Fruit fly (Drosophila melanogaster) whole organism, prepupa: ENCODE measurements around the gene CG12784.

Experiments
- Blimp-1 ChIP-seq: fragments of 200-800 bp; sonication (Bioruptor generic); optimal IDR thresholded peaks from 3 replicates; lab custom pipeline; 2017; ENCODE audit warnings: missing biosample characterization, missing genetic modification characterization, mild to moderate bottlenecking, moderate library complexity, missing genetic modification reagents
- CG10631 ChIP-seq: fragments of 200-800 bp; sonication (Bioruptor generic); optimal IDR thresholded peaks from 2 replicates; lab custom pipeline; 2016; ENCODE audit warnings: missing biosample characterization, missing genetic modification characterization
- CG10669 ChIP-seq: fragments of 200-800 bp; sonication (Bioruptor generic); optimal IDR thresholded peaks from 3 replicates; lab custom pipeline; 2018; ENCODE audit warnings: missing biosample characterization, mild to moderate bottlenecking, missing genetic modification characterization, moderate library complexity
- CG11294 ChIP-seq: fragments of 200-800 bp; sonication (Bioruptor generic); IDR thresholded peaks from 2 replicates; pipeline ENCODE4 v1.3.6; 2022; ENCODE audit warnings: missing biosample characterization, missing genetic modification characterization
- CG11762 ChIP-seq: fragments of 200-800 bp; sonication (Bioruptor generic); optimal IDR thresholded peaks from 3 replicates; lab custom pipeline; 2016; ENCODE audit warnings: missing biosample characterization, missing genetic modification characterization; ENCODE audit not compliant: insufficient read depth
- CG11902 ChIP-seq: fragments of 200-800 bp; sonication (Bioruptor generic); optimal IDR thresholded peaks from 3 replicates; lab custom pipeline; 2016; ENCODE audit warnings: missing biosample characterization, missing genetic modification characterization
- CG15336 ChIP-seq: fragments of 200-800 bp; sonication (Bioruptor generic); IDR thresholded peaks from 2 replicates; pipeline ENCODE4 v1.3.6; 2022; ENCODE audit warnings: missing biosample characterization, missing genetic modification characterization
- CG1621 ChIP-seq: fragments of 200-800 bp; sonication (Bioruptor generic); optimal IDR thresholded peaks from 3 replicates; lab custom pipeline; 2018; ENCODE audit warnings: missing biosample characterization, mild to moderate bottlenecking, missing genetic modification characterization
- CG16779 ChIP-seq: fragments of 200-800 bp; sonication (Bioruptor generic); optimal IDR thresholded peaks from 3 replicates; lab custom pipeline; 2017; ENCODE audit warnings: missing biosample characterization, mild to moderate bottlenecking, missing genetic modification characterization
- CG3032 ChIP-seq: fragments of 200-800 bp; optimal IDR thresholded peaks from 2 replicates; lab custom pipeline; 2019; ENCODE audit warnings: missing biosample characterization, mild to moderate bottlenecking, missing genetic modification characterization, moderate library complexity
- CG31627 ChIP-seq: fragments of 200-800 bp; sonication (Bioruptor generic); optimal IDR thresholded peaks from 3 replicates; lab custom pipeline; 2016; ENCODE audit warnings: missing biosample characterization, missing genetic modification characterization
- CG32006 ChIP-seq: fragments of 200-800 bp; sonication (Bioruptor generic); optimal IDR thresholded peaks from 3 replicates; lab custom pipeline; 2017; ENCODE audit warnings: missing biosample characterization, mild to moderate bottlenecking, missing genetic modification characterization
- CG34406 ChIP-seq: fragments of 200-800 bp; sonication (Bioruptor generic); optimal IDR thresholded peaks from 3 replicates; lab custom pipeline; 2016; ENCODE audit warnings: missing biosample characterization, missing genetic modification characterization
- CG3919 ChIP-seq: fragments of 200-800 bp; sonication (Bioruptor generic); optimal IDR thresholded peaks from 3 replicates; lab custom pipeline; 2016; ENCODE audit warnings: missing biosample characterization, missing genetic modification characterization
- CG4318 ChIP-seq: fragments of 200-800 bp; sonication (Bioruptor generic); optimal IDR thresholded peaks from 3 replicates; lab custom pipeline; 2017; ENCODE audit warnings: missing biosample characterization, mild to moderate bottlenecking, missing genetic modification characterization
- CG6163 ChIP-seq: fragments of 200-800 bp; sonication (Bioruptor generic); IDR thresholded peaks from 3 replicates; pipeline ENCODE4 v1.3.6; 2022; ENCODE audit warnings: missing biosample characterization, missing genetic modification characterization
- CG6276 ChIP-seq: fragments of 200-800 bp; sonication (Bioruptor generic); optimal IDR thresholded peaks from 2 replicates; lab custom pipeline; 2017; ENCODE audit warnings: missing biosample characterization, mild to moderate bottlenecking, missing genetic modification characterization
- CG6792 ChIP-seq: fragments of 200-800 bp; sonication (Bioruptor generic); optimal IDR thresholded peaks from 3 replicates; lab custom pipeline; 2016; ENCODE audit warnings: missing biosample characterization, missing genetic modification characterization
- CG6854 ChIP-seq: fragments of 200-800 bp; sonication (Bioruptor generic); optimal IDR thresholded peaks from 2 replicates; lab custom pipeline; 2017; ENCODE audit warnings: missing biosample characterization, mild to moderate bottlenecking, missing genetic modification characterization
- CG8119 ChIP-seq: fragments of 200-800 bp; sonication (Bioruptor generic); IDR thresholded peaks from 3 replicates; pipeline ENCODE4 v1.3.6; 2022; ENCODE audit warnings: missing biosample characterization, missing genetic modification characterization
- CG8319 ChIP-seq: fragments of 200-800 bp; sonication (Bioruptor generic); optimal IDR thresholded peaks from 3 replicates; lab custom pipeline; 2016; ENCODE audit warnings: missing biosample characterization, missing genetic modification characterization
- CG8632 ChIP-seq: fragments of 200-800 bp; sonication (Bioruptor generic); optimal IDR thresholded peaks from 3 replicates; lab custom pipeline; 2016; ENCODE audit warnings: missing biosample characterization, missing genetic modification characterization
- Eip75B ChIP-seq: fragments of 200-800 bp; sonication (Bioruptor generic); optimal IDR thresholded peaks from 3 replicates; lab custom pipeline; 2016; ENCODE audit warnings: missing biosample characterization, missing genetic modification characterization
- Eip78C ChIP-seq: fragments of 200-800 bp; sonication (Bioruptor generic); peaks from one replicate; lab custom pipeline; 2016; ENCODE audit warnings: missing biosample characterization, missing genetic modification characterization
- Eip93F ChIP-seq: fragments of 200-800 bp; sonication (Bioruptor generic); optimal IDR thresholded peaks from 2 replicates; lab custom pipeline; 2016; ENCODE audit warnings: missing biosample characterization, mild to moderate bottlenecking, missing genetic modification characterization
- Ets21C ChIP-seq: fragments of 200-800 bp; sonication (Bioruptor generic); optimal IDR thresholded peaks from 3 replicates; lab custom pipeline; 2016; ENCODE audit warnings: missing biosample characterization, missing genetic modification characterization
- Ets96B ChIP-seq: fragments of 200-800 bp; optimal IDR thresholded peaks from 2 replicates; lab custom pipeline; 2019; ENCODE audit warnings: missing biosample characterization, mild to moderate bottlenecking, missing genetic modification characterization, moderate library complexity
- Gug ChIP-seq: fragments of 200-800 bp; sonication (Bioruptor generic); IDR thresholded peaks from 2 replicates; pipeline ENCODE4 v1.3.6; 2022; ENCODE audit warnings: missing biosample characterization, missing genetic modification characterization
- Hr38 ChIP-seq: sonication (Bioruptor generic); optimal IDR thresholded peaks from 2 replicates; lab custom pipeline; 2016; ENCODE audit warnings: missing biosample characterization, missing genetic modification characterization
- Hr39 ChIP-seq: fragments of 200-800 bp; sonication (Bioruptor generic); optimal IDR thresholded peaks from 2 replicates; lab custom pipeline; 2016; ENCODE audit warnings: missing biosample characterization, missing genetic modification characterization
- Hr4 ChIP-seq: fragments of 200-800 bp; sonication (Bioruptor generic); optimal IDR thresholded peaks from 3 replicates; lab custom pipeline; 2016; ENCODE audit warnings: missing biosample characterization, missing genetic modification characterization
- Lpt ChIP-seq: fragments of 200-800 bp; sonication (Bioruptor generic); optimal IDR thresholded peaks from 3 replicates; lab custom pipeline; 2016; ENCODE audit warnings: missing biosample characterization, missing genetic modification characterization
- Met ChIP-seq: fragments of 200-800 bp; sonication (Bioruptor generic); optimal IDR thresholded peaks from 3 replicates; lab custom pipeline; 2016; ENCODE audit warnings: missing biosample characterization, missing genetic modification characterization
- OdsH ChIP-seq: fragments of 200-800 bp; sonication (Bioruptor generic); optimal IDR thresholded peaks from 3 replicates; lab custom pipeline; 2016; ENCODE audit warnings: missing biosample characterization, missing genetic modification characterization
- Smox ChIP-seq: fragments of 200-800 bp; sonication (Bioruptor generic); optimal IDR thresholded peaks from 3 replicates; lab custom pipeline; 2016; ENCODE audit warnings: missing biosample characterization, missing genetic modification characterization
- Sox102F ChIP-seq: fragments of 200-800 bp; sonication (Bioruptor generic); optimal IDR thresholded peaks from 2 replicates; lab custom pipeline; 2016; ENCODE audit warnings: missing biosample characterization, mild to moderate bottlenecking, missing genetic modification characterization
- Sox14 ChIP-seq: fragments of 200-800 bp; sonication (Bioruptor generic); optimal IDR thresholded peaks from 3 replicates; lab custom pipeline; 2016; ENCODE audit warnings: missing biosample characterization, missing genetic modification characterization
- Sox15 ChIP-seq: fragments of 200-800 bp; sonication (Bioruptor generic); optimal IDR thresholded peaks from 3 replicates; lab custom pipeline; 2016; ENCODE audit warnings: missing biosample characterization, missing genetic modification characterization
- achi ChIP-seq: fragments of 200-800 bp; sonication (Bioruptor generic); optimal IDR thresholded peaks from 3 replicates; lab custom pipeline; 2016; ENCODE audit warnings: missing biosample characterization, missing genetic modification characterization
- acj6 ChIP-seq: fragments of 200-800 bp; sonication (Bioruptor generic); optimal IDR thresholded peaks from 3 replicates; lab custom pipeline; 2016; ENCODE audit warnings: missing biosample characterization, missing genetic modification characterization
- cyc ChIP-seq: fragments of 200-800 bp; sonication (Bioruptor generic); optimal IDR thresholded peaks from 3 replicates; lab custom pipeline; 2016; ENCODE audit warnings: missing biosample characterization, missing genetic modification characterization
- dac ChIP-seq: fragments of 200-800 bp; sonication (Bioruptor generic); optimal IDR thresholded peaks from 2 replicates; lab custom pipeline; 2017; ENCODE audit warnings: missing biosample characterization, mild to moderate bottlenecking, missing genetic modification characterization
- dsx ChIP-seq: fragments of 200-800 bp; optimal IDR thresholded peaks from 3 replicates; lab custom pipeline; 2019; ENCODE audit warnings: missing biosample characterization, mild to moderate bottlenecking, missing genetic modification characterization, moderate library complexity; ENCODE audit not compliant: poor library complexity, severe bottlenecking
- fd59A ChIP-seq: fragments of 200-800 bp; sonication (Bioruptor generic); optimal IDR thresholded peaks from 2 replicates; lab custom pipeline; 2017; ENCODE audit warnings: missing biosample characterization, mild to moderate bottlenecking, missing genetic modification characterization, missing genetic modification reagents
- fd85E ChIP-seq: fragments of 200-800 bp; sonication (Bioruptor generic); optimal IDR thresholded peaks from 3 replicates; lab custom pipeline; 2016; ENCODE audit warnings: missing biosample characterization, missing genetic modification characterization
- fkh ChIP-seq: fragments of 200-800 bp; sonication (Bioruptor generic); optimal IDR thresholded peaks from 3 replicates; lab custom pipeline; 2017; ENCODE audit warnings: missing biosample characterization, mild to moderate bottlenecking, missing genetic modification characterization, moderate library complexity
- lz ChIP-seq: fragments of 200-800 bp; sonication (Bioruptor generic); optimal IDR thresholded peaks from 3 replicates; lab custom pipeline; 2016; ENCODE audit warnings: missing biosample characterization, missing genetic modification characterization
- net ChIP-seq: fragments of 200-800 bp; sonication (Bioruptor generic); optimal IDR thresholded peaks from 3 replicates; lab custom pipeline; 2016; ENCODE audit warnings: missing biosample characterization, missing genetic modification characterization
- spab ChIP-seq: fragments of 200-800 bp; sonication (Bioruptor generic); optimal IDR thresholded peaks from 2 replicates; lab custom pipeline; 2017; ENCODE audit warnings: missing biosample characterization, mild to moderate bottlenecking, missing genetic modification characterization, missing genetic modification reagents
- ss ChIP-seq, 2 experiments: fragments of 200-800 bp; sonication (Bioruptor generic); optimal IDR thresholded peaks; 2 replicates in 1 of 2; 3 replicates in 1 of 2; lab custom pipeline; 2017 to 2018; ENCODE audit warnings: mild to moderate bottlenecking in 2 of 2, missing biosample characterization in 2 of 2, missing genetic modification characterization in 2 of 2, moderate library complexity in 1 of 2
- svp ChIP-seq: fragments of 200-800 bp; sonication (Bioruptor generic); peaks from one replicate; lab custom pipeline; 2016; ENCODE audit warnings: missing biosample characterization, missing genetic modification characterization
- topi ChIP-seq: fragments of 200-800 bp; sonication (Bioruptor generic); optimal IDR thresholded peaks from 3 replicates; lab custom pipeline; 2016; ENCODE audit warnings: missing biosample characterization, missing genetic modification characterization
- vri ChIP-seq: fragments of 200-800 bp; sonication (Bioruptor generic); optimal IDR thresholded peaks from 3 replicates; lab custom pipeline; 2016; ENCODE audit warnings: missing biosample characterization, mild to moderate bottlenecking, missing genetic modification characterization

Gene CG12784

dm6 chr3R:15794258-15794727 lies 31.4 kb downstream of the CG12784 start:
- TF ChIP-seq CG34406 (GFP tag; lab: Kevin White, UChicago) (peak; percentile 37), CG10669 (GFP tag; lab: Kevin White, UChicago) (peak; percentile 39), Hr4 (no peak), achi (GFP tag; lab: Kevin White, UChicago) (peak; percentile 35), Eip78C (GFP tag; lab: Kevin White, UChicago) (peak; percentile 73), acj6 (peak; percentile 9), CG8119 (GFP tag; lab: Robert Waterston, UW) (0 out of 3 replicates have a peak, but pooled peaks have one; percentile 14), Ets96B (peak; percentile 38), cyc (GFP tag; lab: Kevin White, UChicago) (no peak), fd85E (GFP tag; lab: Kevin White, UChicago) (no peak), Gug (GFP tag; lab: Robert Waterston, UW) (no peak), Sox14 (GFP tag; lab: Kevin White, UChicago) (peak; percentile 40), CG1621 (tag; lab: Kevin White, UChicago) (peak; percentile 68), CG6276 (GFP tag; lab: Kevin White, UChicago) (no peak), Met (GFP tag; lab: Kevin White, UChicago) (no peak), Hr38 (GFP tag; lab: Kevin White, UChicago) (no peak), CG32006 (GFP tag; lab: Kevin White, UChicago) (no peak), CG8319 (GFP tag; lab: Kevin White, UChicago) (no peak), net (GFP tag; lab: Kevin White, UChicago) (peak; percentile 28), Ets21C (GFP tag; lab: Kevin White, UChicago) (no peak), lz (no peak), CG6792 (peak; percentile 14), CG3032 (tag; lab: Kevin White, UChicago) (no peak), CG11902 (GFP tag; lab: Kevin White, UChicago) (no peak), OdsH (GFP tag; lab: Kevin White, UChicago) (no peak), Smox (no peak), CG4318 (GFP tag; lab: Kevin White, UChicago) (no peak), topi (GFP tag; lab: Kevin White, UChicago) (peak; percentile 18), Eip93F (no peak), CG15336 (GFP tag; lab: Robert Waterston, UW) (peak; percentile 35; the same call in 1 of the 2 replicates), Sox102F (GFP tag; lab: Kevin White, UChicago) (no peak), CG11294 (no peak), CG3919 (GFP tag; lab: Kevin White, UChicago) (peak; percentile 47), CG6854 (GFP tag; lab: Kevin White, UChicago) (peak; percentile 47), ss (GFP tag; optimal IDR thresholded peaks at IDR 0.05; lab: Kevin White, UChicago) (peak in 1 of 2 experiments; percentile 68), Blimp-1 (GFP tag; lab: Kevin White, UChicago) (no peak), CG8632 (GFP tag; lab: Kevin White, UChicago) (no peak), CG10631 (GFP tag; lab: Kevin White, UChicago) (no peak), Hr39 (GFP tag; lab: Kevin White, UChicago) (no peak), vri (GFP tag; lab: Kevin White, UChicago) (peak; percentile 61), CG31627 (GFP tag; lab: Kevin White, UChicago) (no peak), dsx (no peak), svp (no peak), CG11762 (GFP tag; lab: Kevin White, UChicago) (no peak), Sox15 (GFP tag; lab: Kevin White, UChicago) (no peak), CG6163 (GFP tag; lab: Robert Waterston, UW) (peak; percentile 51; the same call in 1 of the 3 replicates), fd59A (GFP tag; lab: Kevin White, UChicago) (no peak), fkh (GFP tag; lab: Kevin White, UChicago) (peak; percentile 95), CG16779 (tag; lab: Kevin White, UChicago) (no peak), dac (no peak), Eip75B (GFP tag; lab: Kevin White, UChicago) (no peak), Lpt (GFP tag; lab: Kevin White, UChicago) (peak; percentile 64), spab (GFP tag; lab: Kevin White, UChicago) (no peak)
